Fruit fly (Drosophila melanogaster) S2 (cell line): ENCODE measurements around the gene RpS8.

Source experiments
- CG8478 ChIP-seq: fragments of >200 bp; optimal IDR thresholded peaks from 2 replicates; lab custom pipeline; 2018
- CTCF ChIP-seq, 2 experiments: fragments of >200 bp; optimal IDR thresholded peaks; 2 replicates each; lab custom pipeline; 2018

dm6 chr3R:29876232-29876631 is 14.8 kb downstream of the RpS8 start:
- no peak for TF ChIP-seq CTCF (optimal IDR thresholded peaks at IDR 0.05; lab: Kevin White, UChicago)
- TF ChIP-seq CG8478 (lab: Kevin White, UChicago) = no peak
